Worm (Caenorhabditis elegans): ENCODE data around the gene trx-3.

The trx-3 gene

ce11 chrIV:4449843-4450242, 37.0 kb upstream of the trx-3 start (continued):
- TF ChIP-seq unc-62 (GFP tag; optimal IDR thresholded peaks at IDR 0.05 in 1 of 2): no peak
- TF ChIP-seq unc-62 (tag; optimal IDR thresholded peaks at IDR 0.05): no peak
- no peak for TF ChIP-seq zip-2 (tag; optimal IDR thresholded peaks at IDR 0.05)
- TF ChIP-seq egl-43 (GFP tag; IDR thresholded peaks at IDR 0.05): no peak
- TF ChIP-seq fos-1 (tag; optimal IDR thresholded peaks at IDR 0.05): no peak
- TF ChIP-seq R02D3.7 (tag; optimal IDR thresholded peaks at IDR 0.05): no peak
- TF ChIP-seq hlh-30 (tag; optimal IDR thresholded peaks at IDR 0.05; ENCODE audit: insufficient read depth): no peak
- TF ChIP-seq dve-1 (tag; optimal IDR thresholded peaks at IDR 0.05; ENCODE audit: insufficient read depth): peak; percentile 61
- no peak; the same call in 1 of the 2 replicates for TF ChIP-seq lin-1 (GFP tag; IDR thresholded peaks at IDR 0.05)
- no peak for TF ChIP-seq ztf-11 (tag; optimal IDR thresholded peaks at IDR 0.05)
- no peak for TF ChIP-seq fkh-10 (GFP tag; optimal IDR thresholded peaks at IDR 0.05)
- TF ChIP-seq D1046.2 (GFP tag; IDR thresholded peaks at IDR 0.05): 0 out of 2 replicates have a peak, but pooled peaks have one; percentile 6
- no peak; the same call in 1 of the 2 replicates for TF ChIP-seq pha-4 (GFP tag; IDR thresholded peaks at IDR 0.05)
- no peak for TF ChIP-seq pha-4 (tag; optimal IDR thresholded peaks at IDR 0.05)
- no peak for TF ChIP-seq ceh-82 (tag; optimal IDR thresholded peaks at IDR 0.05)
- no peak for TF ChIP-seq lir-3 (tag; optimal IDR thresholded peaks at IDR 0.05)
- 0 out of 2 replicates have a peak, but pooled peaks have one; percentile 46 for TF ChIP-seq lim-7 (GFP tag; IDR thresholded peaks at IDR 0.05)
- no peak for TF ChIP-seq F44E2.7 (GFP tag; IDR thresholded peaks at IDR 0.05)
- peak; percentile 3 for TF ChIP-seq nhr-48 (tag; optimal IDR thresholded peaks at IDR 0.05)
- TF ChIP-seq daf-12 (tag; optimal IDR thresholded peaks at IDR 0.05): no peak
- no peak for TF ChIP-seq ctbp-1 (GFP tag; IDR thresholded peaks at IDR 0.05)
- TF ChIP-seq ZK337.2 (GFP tag; IDR thresholded peaks at IDR 0.05): no peak
- no peak for TF ChIP-seq ces-1 (GFP tag; optimal IDR thresholded peaks at IDR 0.05)
- no peak for TF ChIP-seq mxl-2 (GFP tag; conservative IDR thresholded peaks at IDR 0.05)
- TF ChIP-seq mdl-1 (tag; optimal IDR thresholded peaks at IDR 0.05): no peak
- peak; percentile 30 for TF ChIP-seq mep-1 (tag; optimal IDR thresholded peaks at IDR 0.05)
- no peak for TF ChIP-seq dpl-1 (GFP tag; optimal IDR thresholded peaks at IDR 0.05)
- TF ChIP-seq nhr-11 (tag; optimal IDR thresholded peaks at IDR 0.05): no peak
- peak; percentile 19 for TF ChIP-seq F49E8.2 (tag; optimal IDR thresholded peaks at IDR 0.05; ENCODE audit: borderline replicate concordance)
- no peak for TF ChIP-seq nhr-237 (tag; optimal IDR thresholded peaks at IDR 0.05)
- no peak for TF ChIP-seq arid-1 (GFP tag; conservative IDR thresholded peaks at IDR 0.05)
- TF ChIP-seq F37D6.2 (tag; optimal IDR thresholded peaks at IDR 0.05): no peak
- TF ChIP-seq ceh-28 (tag; optimal IDR thresholded peaks at IDR 0.05): no peak
- TF ChIP-seq tra-1 (GFP tag; IDR thresholded peaks at IDR 0.05): 0 out of 2 replicates have a peak, but pooled peaks have one; percentile 22
- no peak for TF ChIP-seq nhr-111 (GFP tag; optimal IDR thresholded peaks at IDR 0.05)
- no peak for TF ChIP-seq Y105C5A.15 (GFP tag; IDR thresholded peaks at IDR 0.05)
- peak; percentile 68 for TF ChIP-seq hlh-11 (tag; optimal IDR thresholded peaks at IDR 0.05)
- TF ChIP-seq nhr-102 (tag; optimal IDR thresholded peaks at IDR 0.05): peak; percentile 47
- no peak for TF ChIP-seq ceh-32 (tag; optimal IDR thresholded peaks at IDR 0.05; ENCODE audit: poor library complexity)
- no peak for TF ChIP-seq spr-3 (GFP tag; optimal IDR thresholded peaks at IDR 0.05)
- TF ChIP-seq jun-1 (tag; optimal IDR thresholded peaks at IDR 0.05): no peak
- TF ChIP-seq spr-1 (tag; optimal IDR thresholded peaks at IDR 0.05): peak; percentile 31
- no peak for TF ChIP-seq tag-97 (GFP tag; IDR thresholded peaks at IDR 0.05)
- TF ChIP-seq Y48G9A.11 (GFP tag; IDR thresholded peaks at IDR 0.05): peak; percentile 44; the same call in 1 of the 2 replicates
- peak; percentile 77 for TF ChIP-seq nhr-77 (tag; optimal IDR thresholded peaks at IDR 0.05)
- TF ChIP-seq daf-16 (GFP tag; optimal IDR thresholded peaks at IDR 0.05): peak in 1 of 2 experiments; percentile 53
- TF ChIP-seq daf-16 (tag; optimal IDR thresholded peaks at IDR 0.05): peak; percentile 64
- TF ChIP-seq zfp-3 (GFP tag; conservative IDR thresholded peaks at IDR 0.05): no peak; the same call in 1 of the 2 replicates
- no peak for TF ChIP-seq attf-4 (tag; optimal IDR thresholded peaks at IDR 0.05)
- peak; percentile 27; the same call in 1 of the 2 replicates for TF ChIP-seq snpc-1.2 (GFP tag; IDR thresholded peaks at IDR 0.05)
- TF ChIP-seq nhr-42 (GFP tag; IDR thresholded peaks at IDR 0.05): no peak
- TF ChIP-seq nhr-76 (tag; optimal IDR thresholded peaks at IDR 0.05): no peak
